Worm (Caenorhabditis elegans) whole organism, L1 larva: ENCODE data around the gene Y53G8AL.1.

Experiments used
- Y116A8C.19 ChIP-seq: sonication (generic microtip); optimal IDR thresholded peaks from 2 replicates; lab custom pipeline; 2016; ENCODE audit warnings: missing compliant biosample characterization, missing genetic modification characterization, borderline replicate concordance
- ama-1 ChIP-seq: fragments of 150-350 bp; optimal IDR thresholded peaks from 2 replicates; lab custom pipeline; 2014
- ceh-82 ChIP-seq, 3 experiments: fragments of 150-350 bp in 1 of 3; sonication (generic microtip) in 2 of 3; optimal IDR thresholded peaks; 2 replicates each; lab custom pipeline; 2014 to 2017; ENCODE audit warnings: missing biosample characterization in 3 of 3, missing genetic modification characterization in 3 of 3
- lin-13 ChIP-seq: fragments of 150-350 bp; optimal IDR thresholded peaks from 2 replicates; lab custom pipeline; 2014; ENCODE audit warnings: missing biosample characterization, missing genetic modification reagents, missing genetic modification characterization
- lin-39 ChIP-seq: fragments of 150-350 bp; optimal IDR thresholded peaks from 2 replicates; lab custom pipeline; 2014; ENCODE audit warnings: missing biosample characterization, missing genetic modification reagents, missing genetic modification characterization
- mdl-1 ChIP-seq, 2 experiments: fragments of 150-350 bp; optimal IDR thresholded peaks; 2 replicates each; lab custom pipeline; 2014 to 2017; ENCODE audit warnings: missing biosample characterization in 2 of 2, missing genetic modification characterization in 2 of 2, inconsistent platforms in 1 of 2
- nhr-76 ChIP-seq: sonication (generic microtip); optimal IDR thresholded peaks from 2 replicates; lab custom pipeline; 2017; ENCODE audit warnings: missing biosample characterization, missing genetic modification characterization
- nhr-77 ChIP-seq: fragments of 150-350 bp; optimal IDR thresholded peaks from 2 replicates; lab custom pipeline; 2014; ENCODE audit warnings: missing biosample characterization, missing genetic modification characterization
- snpc-4 ChIP-seq: fragments of 150-350 bp; optimal IDR thresholded peaks from 2 replicates; lab custom pipeline; 2014; ENCODE audit warnings: missing biosample characterization, missing genetic modification characterization
- unc-30 ChIP-seq: sonication (generic microtip); optimal IDR thresholded peaks from 2 replicates; lab custom pipeline; 2017; ENCODE audit warnings: missing biosample characterization, missing genetic modification characterization
- zag-1 ChIP-seq: fragments of 150-350 bp; optimal IDR thresholded peaks from 2 replicates; lab custom pipeline; 2014; ENCODE audit warnings: missing biosample characterization, missing genetic modification characterization

ce11 chrIII:3190660-3191059, 42.2 kb upstream of the Y53G8AL.1 start:
- TF ChIP-seq Y116A8C.19 = no peak
- no peak for TF ChIP-seq mdl-1 (tag; optimal IDR thresholded peaks at IDR 0.05; lab: Kevin White, UChicago)
- no peak for TF ChIP-seq ceh-82 (tag; optimal IDR thresholded peaks at IDR 0.05; lab: Kevin White, UChicago)
- no peak for TF ChIP-seq lin-39 (tag; lab: Kevin White, UChicago)
- TF ChIP-seq lin-13 (GFP tag; lab: Kevin White, UChicago) = no peak
- no peak for TF ChIP-seq nhr-77 (tag; lab: Kevin White, UChicago)
- no peak for TF ChIP-seq unc-30 (tag; lab: Kevin White, UChicago)
- no peak for TF ChIP-seq zag-1 (tag; lab: Kevin White, UChicago)
- TF ChIP-seq ama-1 = no peak
- TF ChIP-seq snpc-4 (tag; lab: Kevin White, UChicago) = no peak
- TF ChIP-seq nhr-76 (tag; lab: Kevin White, UChicago) = no peak
